Fruit fly (Drosophila melanogaster): ENCODE results near the gene dpr7.

DNA sequence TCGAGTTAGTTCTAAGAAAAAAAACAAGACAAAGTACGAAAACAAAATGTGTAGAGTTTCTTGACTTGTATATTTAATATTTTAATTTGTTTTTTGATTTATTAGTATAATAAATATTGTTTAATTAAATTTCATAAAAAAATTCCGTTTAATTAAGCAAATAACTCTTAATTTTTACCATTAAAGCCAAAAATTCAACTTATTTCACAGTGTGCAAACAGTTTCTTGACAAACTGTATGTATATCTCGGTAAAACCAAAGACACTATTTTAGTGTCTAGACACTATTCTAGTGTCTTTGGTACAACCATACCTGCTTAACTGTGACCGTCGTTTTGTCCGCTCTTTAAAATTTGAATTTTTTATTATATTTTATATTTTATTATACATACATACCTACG, 26.4 kb downstream of the dpr7 start:
- TF ChIP-seq CG8478 (optimal IDR thresholded peaks at IDR 0.05) = no peak
- TF ChIP-seq CTCF (optimal IDR thresholded peaks at IDR 0.05) = no peak
